Fruit fly (Drosophila melanogaster) whole organism, embryonic: Measurements from ENCODE around the gene CG15282.

ENCODE experiments used
- ATbp ChIP-seq: fragments of 200-800 bp; sonication (Bioruptor generic); optimal IDR thresholded peaks from 2 replicates; lab custom pipeline; 2017; ENCODE audit warnings: missing biosample characterization, mild to moderate bottlenecking, missing genetic modification characterization, missing genetic modification reagents
- Atf-2 ChIP-seq: fragments of 200-800 bp; sonication (Bioruptor generic); optimal IDR thresholded peaks from 2 replicates; lab custom pipeline; 2016; ENCODE audit warnings: missing biosample characterization, missing genetic modification characterization
- CG11456 ChIP-seq: fragments of 200-800 bp; sonication (Bioruptor generic); IDR thresholded peaks from 3 replicates; pipeline ENCODE4 v1.3.6; 2022; ENCODE audit warnings: missing biosample characterization, missing genetic modification characterization
- CG12071 ChIP-seq: fragments of 200-800 bp; sonication (Bioruptor generic); optimal IDR thresholded peaks from 3 replicates; lab custom pipeline; 2018; ENCODE audit warnings: missing biosample characterization, mild to moderate bottlenecking, missing genetic modification characterization
- CG12104 ChIP-seq: fragments of 200-800 bp; sonication (Bioruptor generic); optimal IDR thresholded peaks from 3 replicates; lab custom pipeline; 2016; ENCODE audit warnings: missing biosample characterization, missing genetic modification characterization
- CG13424 ChIP-seq: fragments of 200-800 bp; sonication (Bioruptor generic); optimal IDR thresholded peaks from 2 replicates; lab custom pipeline; 2019; ENCODE audit warnings: missing biosample characterization, mild to moderate bottlenecking, missing genetic modification characterization, moderate library complexity
- CG13775 ChIP-seq: fragments of 200-800 bp; sonication (Bioruptor generic); optimal IDR thresholded peaks from 3 replicates; lab custom pipeline; 2017; ENCODE audit warnings: missing biosample characterization, mild to moderate bottlenecking, missing genetic modification characterization
- CG15011 ChIP-seq: fragments of 200-800 bp; sonication (Bioruptor generic); optimal IDR thresholded peaks from 3 replicates; lab custom pipeline; 2018; ENCODE audit warnings: missing biosample characterization, mild to moderate bottlenecking, missing genetic modification characterization
- CG32772 ChIP-seq: fragments of 200-800 bp; sonication (Bioruptor generic); IDR thresholded peaks from 2 replicates; pipeline ENCODE4 v1.3.6; 2022; ENCODE audit warnings: missing biosample characterization, missing genetic modification characterization
- CG6813 ChIP-seq: fragments of 200-800 bp; sonication (Bioruptor generic); optimal IDR thresholded peaks from 2 replicates; lab custom pipeline; 2017; ENCODE audit warnings: missing biosample characterization, missing genetic modification characterization, mild to moderate bottlenecking, moderate library complexity, missing genetic modification reagents
- CG7745 ChIP-seq: fragments of 200-800 bp; sonication (Bioruptor generic); optimal IDR thresholded peaks from 2 replicates; lab custom pipeline; 2018; ENCODE audit warnings: missing biosample characterization, mild to moderate bottlenecking, missing genetic modification characterization, moderate library complexity
- CG7786 ChIP-seq: fragments of 200-800 bp; sonication (Bioruptor generic); optimal IDR thresholded peaks from 2 replicates; lab custom pipeline; 2016; ENCODE audit warnings: missing biosample characterization, missing genetic modification characterization
- CG7839 ChIP-seq: fragments of 200-800 bp; sonication (Bioruptor generic); optimal IDR thresholded peaks from 3 replicates; lab custom pipeline; 2018; ENCODE audit warnings: missing biosample characterization, mild to moderate bottlenecking, missing genetic modification characterization, moderate library complexity
- CG8089 ChIP-seq: fragments of 200-800 bp; sonication (Bioruptor generic); optimal IDR thresholded peaks from 3 replicates; lab custom pipeline; 2016; ENCODE audit warnings: missing biosample characterization, missing genetic modification characterization
- CG8478 ChIP-seq: fragments of >200 bp; optimal IDR thresholded peaks from 2 replicates; lab custom pipeline; 2018
- CG9215 ChIP-seq: fragments of 200-800 bp; sonication (Bioruptor generic); IDR thresholded peaks from 2 replicates; pipeline ENCODE4 v1.3.6; 2022; ENCODE audit warnings: missing biosample characterization, missing genetic modification characterization
- Dbx ChIP-seq: fragments of 200-800 bp; sonication (Bioruptor generic); IDR thresholded peaks from 3 replicates; pipeline ENCODE4 v1.3.6; 2022; ENCODE audit warnings: missing biosample characterization, missing genetic modification characterization
- Dek ChIP-seq: fragments of 200-800 bp; sonication (Bioruptor generic); optimal IDR thresholded peaks from 3 replicates; lab custom pipeline; 2019; ENCODE audit warnings: missing biosample characterization, mild to moderate bottlenecking, missing genetic modification characterization, moderate library complexity
- Doc2 ChIP-seq: fragments of 200-800 bp; sonication (Bioruptor generic); IDR thresholded peaks from 2 replicates; pipeline ENCODE4 v1.3.6; 2022; ENCODE audit warnings: missing biosample characterization, missing genetic modification characterization
- Ets97D ChIP-seq: fragments of 200-800 bp; sonication (Bioruptor generic); optimal IDR thresholded peaks from 3 replicates; lab custom pipeline; 2016; ENCODE audit warnings: missing biosample characterization, missing genetic modification characterization
- HmgD ChIP-seq: fragments of 200-800 bp; sonication (Bioruptor generic); optimal IDR thresholded peaks from 3 replicates; lab custom pipeline; 2016; ENCODE audit warnings: missing biosample characterization, missing genetic modification characterization
- HmgZ ChIP-seq: fragments of 200-800 bp; sonication (Bioruptor generic); optimal IDR thresholded peaks from 2 replicates; lab custom pipeline; 2018; ENCODE audit warnings: missing biosample characterization, mild to moderate bottlenecking, missing genetic modification characterization
- Hr39 ChIP-seq: fragments of >200 bp; optimal IDR thresholded peaks from 2 replicates; lab custom pipeline; 2017
- NC2α ChIP-seq: fragments of 200-800 bp; sonication (Bioruptor generic); optimal IDR thresholded peaks from 2 replicates; lab custom pipeline; 2016; ENCODE audit warnings: missing biosample characterization, missing genetic modification characterization
- Ptx1 ChIP-seq: fragments of 200-800 bp; sonication (Bioruptor generic); IDR thresholded peaks from 2 replicates; pipeline ENCODE4 v1.3.6; 2022; ENCODE audit warnings: missing biosample characterization, missing genetic modification characterization
- Six4 ChIP-seq: fragments of 200-800 bp; sonication (Bioruptor generic); optimal IDR thresholded peaks from 2 replicates; lab custom pipeline; 2016; ENCODE audit warnings: missing biosample characterization, missing genetic modification characterization
- TFAM ChIP-seq: fragments of 200-800 bp; sonication (Bioruptor generic); optimal IDR thresholded peaks from 2 replicates; lab custom pipeline; 2017; ENCODE audit warnings: missing biosample characterization, missing genetic modification characterization, inconsistent platforms
- Trl ChIP-seq, 3 experiments: fragments of >200 bp in 2 of 3; fragments of 200-800 bp in 1 of 3; sonication (Bioruptor generic) in 1 of 3; optimal IDR thresholded peaks; 2 replicates in 1 of 3; 3 replicates in 2 of 3; lab custom pipeline; 2016 to 2017; ENCODE audit warnings: missing biosample characterization in 1 of 3, missing genetic modification characterization in 1 of 3
- Xbp1 ChIP-seq: fragments of 200-800 bp; sonication (Bioruptor generic); optimal IDR thresholded peaks from 3 replicates; lab custom pipeline; 2016; ENCODE audit warnings: missing biosample characterization, mild to moderate bottlenecking, missing genetic modification characterization
- ac ChIP-seq: fragments of 200-800 bp; sonication (Bioruptor generic); optimal IDR thresholded peaks from 3 replicates; lab custom pipeline; 2017; ENCODE audit warnings: missing biosample characterization, mild to moderate bottlenecking, missing genetic modification characterization
- ap ChIP-seq: fragments of 200-800 bp; sonication (Bioruptor generic); IDR thresholded peaks from 2 replicates; pipeline ENCODE4 v1.3.6; 2022; ENCODE audit warnings: missing biosample characterization, missing genetic modification characterization
- ato ChIP-seq: fragments of 200-800 bp; sonication (Bioruptor generic); IDR thresholded peaks from 2 replicates; pipeline ENCODE4 v1.3.6; 2022; ENCODE audit warnings: missing biosample characterization, missing genetic modification characterization; ENCODE audit not compliant: partially characterized antibody
- bcd ChIP-seq: fragments of 200-800 bp; sonication (Bioruptor generic); optimal IDR thresholded peaks from 2 replicates; lab custom pipeline; 2017; ENCODE audit warnings: missing biosample characterization, mild to moderate bottlenecking, missing genetic modification characterization
- dati ChIP-seq: fragments of 200-800 bp; sonication (Bioruptor generic); IDR thresholded peaks from 2 replicates; pipeline ENCODE4 v1.3.6; 2022; ENCODE audit warnings: missing biosample characterization, missing genetic modification characterization
- dpn ChIP-seq, 2 experiments: fragments of 200-800 bp; sonication (Bioruptor generic); optimal IDR thresholded peaks; 3 replicates each; lab custom pipeline; 2016; ENCODE audit warnings: missing biosample characterization in 2 of 2, missing genetic modification characterization in 2 of 2
- emc ChIP-seq: fragments of 200-800 bp; sonication (Bioruptor generic); optimal IDR thresholded peaks from 2 replicates; lab custom pipeline; 2016; ENCODE audit warnings: missing biosample characterization, missing genetic modification characterization
- exex ChIP-seq: fragments of 200-800 bp; sonication (Bioruptor generic); optimal IDR thresholded peaks from 4 replicates; lab custom pipeline; 2018; ENCODE audit warnings: missing biosample characterization, mild to moderate bottlenecking, missing genetic modification characterization, moderate library complexity
- fd96Cb ChIP-seq: fragments of 200-800 bp; sonication (Bioruptor generic); optimal IDR thresholded peaks from 2 replicates; lab custom pipeline; 2018; ENCODE audit warnings: missing biosample characterization, mild to moderate bottlenecking, missing genetic modification characterization, moderate library complexity
- gem ChIP-seq: fragments of 200-800 bp; sonication (Bioruptor generic); optimal IDR thresholded peaks from 2 replicates; lab custom pipeline; 2019; ENCODE audit warnings: missing biosample characterization, mild to moderate bottlenecking, missing genetic modification characterization, moderate library complexity
- grn ChIP-seq: fragments of 200-800 bp; sonication (Bioruptor generic); optimal IDR thresholded peaks from 3 replicates; lab custom pipeline; 2017; ENCODE audit warnings: missing biosample characterization, missing genetic modification characterization
- her ChIP-seq: fragments of 200-800 bp; sonication (Bioruptor generic); optimal IDR thresholded peaks from 2 replicates; lab custom pipeline; 2016; ENCODE audit warnings: missing biosample characterization, missing genetic modification characterization
- kay ChIP-seq: fragments of 200-800 bp; sonication (Bioruptor generic); optimal IDR thresholded peaks from 2 replicates; lab custom pipeline; 2016; ENCODE audit warnings: missing biosample characterization, missing genetic modification characterization
- lola ChIP-seq, 3 experiments: fragments of >200 bp in 2 of 3; fragments of 200-800 bp in 1 of 3; sonication (Bioruptor generic) in 1 of 3; optimal IDR thresholded peaks; 2 replicates each; lab custom pipeline; 2017 to 2019; ENCODE audit warnings: missing biosample characterization in 3 of 3, missing genetic modification characterization in 3 of 3, mild to moderate bottlenecking in 1 of 3, moderate library complexity in 1 of 3
- mld ChIP-seq: fragments of 200-800 bp; sonication (Bioruptor generic); IDR thresholded peaks from 3 replicates; pipeline ENCODE4 v1.3.6; 2022; ENCODE audit warnings: missing biosample characterization, missing genetic modification characterization; ENCODE audit not compliant: partially characterized antibody
- odd ChIP-seq: fragments of 200-800 bp; sonication (Bioruptor generic); optimal IDR thresholded peaks from 2 replicates; lab custom pipeline; 2017; ENCODE audit warnings: missing biosample characterization, mild to moderate bottlenecking, missing genetic modification characterization
- pan ChIP-seq, 4 experiments: fragments of >200 bp in 3 of 4; fragments of 200-800 bp in 1 of 4; sonication (Bioruptor generic) in 1 of 4; optimal IDR thresholded peaks in 3 of 4; IDR thresholded peaks in 1 of 4; 2 replicates each; pipeline versions ENCODE4 v1.3.6 to Lab custom; 2017 to 2022; ENCODE audit warnings: missing biosample characterization in 2 of 4, missing genetic modification characterization in 2 of 4, mixed read lengths in 1 of 4
- pum ChIP-seq: fragments of 200-800 bp; sonication (Bioruptor generic); optimal IDR thresholded peaks from 2 replicates; lab custom pipeline; 2016; ENCODE audit warnings: missing biosample characterization, missing genetic modification characterization
- row ChIP-seq: fragments of 200-800 bp; sonication (Bioruptor generic); IDR thresholded peaks from 3 replicates; pipeline ENCODE4 v1.3.6; 2022; ENCODE audit warnings: missing biosample characterization, missing genetic modification characterization
- sens ChIP-seq: fragments of 200-800 bp; sonication (Bioruptor generic); peaks from one replicate; lab custom pipeline; 2016; ENCODE audit warnings: missing biosample characterization, missing genetic modification characterization
- unpg ChIP-seq: fragments of 200-800 bp; sonication (Bioruptor generic); optimal IDR thresholded peaks from 3 replicates; lab custom pipeline; 2018; ENCODE audit warnings: missing biosample characterization, mild to moderate bottlenecking, missing genetic modification characterization, moderate library complexity
- vvl ChIP-seq: fragments of 200-800 bp; sonication (Bioruptor generic); IDR thresholded peaks from 2 replicates; pipeline ENCODE4 v1.3.6; 2022; ENCODE audit warnings: missing biosample characterization, missing genetic modification characterization

Gene CG15282

DNA sequence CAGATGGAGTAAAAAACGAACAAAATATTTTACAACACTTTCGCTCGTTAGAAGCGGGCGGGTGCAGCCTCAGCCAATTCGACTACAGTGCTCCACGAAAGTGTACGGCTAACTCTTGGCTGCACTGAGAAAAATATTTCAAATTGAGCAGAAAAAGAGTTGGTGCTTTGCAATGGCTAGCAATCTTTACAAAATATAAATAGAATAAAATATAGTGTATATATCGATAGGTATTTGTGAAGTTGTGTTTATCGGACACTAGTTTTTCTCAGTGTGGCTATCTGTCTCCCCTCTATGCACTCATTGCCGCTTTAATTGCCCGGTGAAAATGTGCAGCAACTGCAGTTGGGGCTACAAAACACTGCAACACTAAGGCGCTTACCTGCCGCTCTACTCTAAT is 10.8 kb upstream of the CG15282 start (continued):
- TF ChIP-seq CG12071 (no peak), ato (GFP tag; lab: Robert Waterston, UW) (no peak), lola (GFP tag; optimal IDR thresholded peaks at IDR 0.05; lab: Kevin White, UChicago) (peak in 1 of 3 experiments; percentile 67), emc (GFP tag; lab: Kevin White, UChicago) (no peak), Dek (tag; lab: Kevin White, UChicago) (no peak), pum (GFP tag; lab: Kevin White, UChicago) (no peak), gem (peak; percentile 82), HmgZ (tag; lab: Kevin White, UChicago) (no peak), Hr39 (lab: Kevin White, UChicago) (no peak), bcd (GFP tag; lab: Kevin White, UChicago) (peak; percentile 23), TFAM (no peak), dati (GFP tag; lab: Robert Waterston, UW) (no peak), odd (no peak), fd96Cb (tag; lab: Kevin White, UChicago) (peak; percentile 56), CG12104 (GFP tag; lab: Kevin White, UChicago) (peak; percentile 3), CG8089 (GFP tag; lab: Kevin White, UChicago) (no peak), dpn (GFP tag; optimal IDR thresholded peaks at IDR 0.05; lab: Kevin White, UChicago) (peak in 1 of 2 experiments; percentile 38), vvl (GFP tag; lab: Robert Waterston, UW) (peak; percentile 80), unpg (peak; percentile 75), ap (GFP tag; lab: Robert Waterston, UW) (peak; percentile 54), CG13775 (GFP tag; lab: Kevin White, UChicago) (peak; percentile 46), her (GFP tag; lab: Kevin White, UChicago) (no peak), Atf-2 (GFP tag; lab: Kevin White, UChicago) (no peak), Xbp1 (GFP tag; lab: Kevin White, UChicago) (peak; percentile 80), Ets97D (GFP tag; lab: Kevin White, UChicago) (no peak), Six4 (GFP tag; lab: Kevin White, UChicago) (no peak), Ptx1 (GFP tag; lab: Robert Waterston, UW) (peak; percentile 61), CG8478 (lab: Kevin White, UChicago) (no peak), CG32772 (GFP tag; lab: Robert Waterston, UW) (no peak), sens (GFP tag; lab: Kevin White, UChicago) (peak; percentile 90), CG13424 (tag; lab: Kevin White, UChicago) (peak; percentile 39), kay (GFP tag; lab: Kevin White, UChicago) (no peak), CG7786 (GFP tag; lab: Kevin White, UChicago) (no peak), HmgD (GFP tag; lab: Kevin White, UChicago) (no peak), CG6813 (no peak), CG9215 (GFP tag; lab: Robert Waterston, UW) (no peak), NC2α (no peak), exex (tag; lab: Kevin White, UChicago) (no peak), CG15011 (no peak), Doc2 (GFP tag; lab: Robert Waterston, UW) (no peak), ATbp (peak; percentile 84), mld (GFP tag; lab: Robert Waterston, UW) (no peak), CG7839 (tag; lab: Kevin White, UChicago) (peak; percentile 71), ac (peak; percentile 28), CG11456 (GFP tag; lab: Robert Waterston, UW) (peak; percentile 56; the same call in 1 of the 3 replicates), CG7745 (tag; lab: Kevin White, UChicago) (no peak), Trl (optimal IDR thresholded peaks at IDR 0.05; lab: Kevin White, UChicago) (no peak), Trl (GFP tag; optimal IDR thresholded peaks at IDR 0.05; lab: Kevin White, UChicago) (no peak), pan (optimal IDR thresholded peaks at IDR 0.05; lab: Kevin White, UChicago) (no peak), pan (GFP tag; optimal IDR thresholded peaks at IDR 0.05 in 1 of 2, IDR thresholded peaks at IDR 0.05 in 1 of 2) (no peak), row (GFP tag; lab: Robert Waterston, UW) (peak; percentile 63), Dbx (GFP tag; lab: Robert Waterston, UW) (no peak), grn (GFP tag; lab: Kevin White, UChicago) (no peak)
